Worm (Caenorhabditis elegans) whole organism, L3 larva: ENCODE results near the gene T02H6.10.

Source experiments
- ama-1 ChIP-seq: fragments of 150-350 bp; optimal IDR thresholded peaks from 2 replicates; lab custom pipeline; 2018
- unc-39 ChIP-seq: sonication (generic microtip); optimal IDR thresholded peaks from 4 replicates; lab custom pipeline; 2017; ENCODE audit warnings: missing biosample characterization, missing genetic modification characterization
- ztf-11 ChIP-seq: fragments of 150-350 bp; optimal IDR thresholded peaks from 2 replicates; lab custom pipeline; 2014; ENCODE audit warnings: missing biosample characterization, missing genetic modification characterization

DNA sequence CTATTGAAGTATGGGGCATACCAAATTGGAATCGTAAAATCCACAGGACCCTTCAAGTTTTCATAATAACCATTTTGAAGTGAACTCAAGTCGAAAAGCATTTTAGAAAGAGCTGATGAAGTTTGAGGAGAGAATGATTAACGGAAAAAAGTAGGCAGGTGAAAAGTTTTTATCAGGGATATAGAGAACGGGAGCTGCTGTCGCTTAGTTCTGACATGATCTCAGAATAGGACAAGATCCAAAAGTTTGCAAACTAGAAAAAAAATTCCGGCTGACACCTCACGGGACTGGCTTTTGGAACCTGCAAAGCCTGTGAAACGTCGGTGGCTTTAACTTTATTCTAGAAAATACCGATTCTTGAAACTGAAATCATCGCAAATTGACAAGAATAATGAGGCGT lies 9.5 kb downstream of the T02H6.10 start, which contains the start of gene sri-46:
- TF ChIP-seq ama-1 = no peak
- no peak for TF ChIP-seq unc-39 (tag; lab: Kevin White, UChicago)
- TF ChIP-seq ztf-11 (tag; lab: Kevin White, UChicago) = no peak
